Worm (Caenorhabditis elegans): Measurements from ENCODE around the gene col-141.

ce11 chrV:6874735-6875134 lies 45.2 kb downstream of the col-141 start:
- no peak for TF ChIP-seq zag-1 (tag; optimal IDR thresholded peaks at IDR 0.05)
- no peak for TF ChIP-seq nhr-25 (tag; optimal IDR thresholded peaks at IDR 0.05; ENCODE audit: borderline replicate concordance, insufficient read depth)
- TF ChIP-seq pha-4 (GFP tag; IDR thresholded peaks at IDR 0.05): no peak
- TF ChIP-seq pha-4 (tag; optimal IDR thresholded peaks at IDR 0.05): no peak
- no peak for TF ChIP-seq aly-2 (tag; optimal IDR thresholded peaks at IDR 0.05)
- no peak for TF ChIP-seq fos-1 (tag; optimal IDR thresholded peaks at IDR 0.05)

Measured in whole organism, L4 larva.